Worm (Caenorhabditis elegans): ENCODE data around the gene F11C1.9.

DNA sequence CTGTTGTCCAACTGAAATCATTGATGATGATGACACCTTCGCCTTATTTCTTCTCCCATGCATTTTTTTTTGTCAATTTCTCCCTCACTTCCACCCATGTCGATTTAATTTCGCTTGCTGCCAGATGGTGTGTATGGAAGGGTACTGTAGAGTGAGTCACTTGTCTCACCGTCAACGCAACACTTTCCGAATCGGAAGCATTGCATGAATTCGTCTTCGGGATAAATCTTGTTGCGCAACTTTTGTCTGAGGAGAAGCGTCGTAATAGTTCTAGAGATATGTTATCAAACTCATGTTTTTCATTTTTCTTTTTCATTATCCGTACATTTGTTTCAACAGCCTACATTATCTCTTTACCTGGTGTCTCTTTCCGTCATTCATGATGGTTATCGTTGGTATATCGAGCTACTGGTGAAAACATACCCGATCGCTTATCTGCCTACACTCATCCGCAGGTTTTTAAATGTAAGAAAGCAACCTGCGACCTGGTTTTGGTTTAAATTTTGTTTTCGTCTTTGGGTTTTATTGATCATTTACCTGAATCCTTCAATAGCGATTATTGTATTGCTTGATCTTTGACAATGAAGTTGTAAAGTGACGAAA, 27.2 kb upstream of the F11C1.9 start:
- TF ChIP-seq pha-4 (tag; optimal IDR thresholded peaks at IDR 0.05), result no peak
- no peak for TF ChIP-seq Y56A3A.18 (GFP tag; IDR thresholded peaks at IDR 0.05)
- no peak for TF ChIP-seq nhr-90 (tag; optimal IDR thresholded peaks at IDR 0.05)
- no peak for TF ChIP-seq snpc-4 (GFP tag; optimal IDR thresholded peaks at IDR 0.05)
- TF ChIP-seq snpc-4 (tag; optimal IDR thresholded peaks at IDR 0.05), result no peak
- TF ChIP-seq efl-1 (GFP tag; optimal IDR thresholded peaks at IDR 0.05), result no peak

Measured in whole organism, young adult.